Fruit fly (Drosophila melanogaster) whole organism, embryonic: ENCODE results near the gene apolpp.
A peak's percentile ranks its signal among the peaks of the same experiment; 100 is the strongest.

ENCODE experiments used
- CG10209 ChIP-seq: fragments of 200-800 bp; sonication (Bioruptor generic); optimal IDR thresholded peaks from 3 replicates; lab custom pipeline; 2017; ENCODE audit warnings: missing biosample characterization, mild to moderate bottlenecking, missing genetic modification characterization, missing genetic modification reagents
- CG1024 ChIP-seq: fragments of 200-800 bp; sonication (Bioruptor generic); IDR thresholded peaks from 2 replicates; pipeline ENCODE4 v1.3.6; 2022; ENCODE audit warnings: missing biosample characterization, missing genetic modification characterization
- CG10274 ChIP-seq: fragments of 200-800 bp; sonication (Bioruptor generic); optimal IDR thresholded peaks from 3 replicates; lab custom pipeline; 2017; ENCODE audit warnings: missing biosample characterization, mild to moderate bottlenecking, missing genetic modification characterization
- CG12071 ChIP-seq: fragments of 200-800 bp; sonication (Bioruptor generic); optimal IDR thresholded peaks from 3 replicates; lab custom pipeline; 2018; ENCODE audit warnings: missing biosample characterization, mild to moderate bottlenecking, missing genetic modification characterization
- CG12299 ChIP-seq: fragments of 200-800 bp; sonication (Bioruptor generic); optimal IDR thresholded peaks from 2 replicates; lab custom pipeline; 2018; ENCODE audit warnings: missing biosample characterization, mild to moderate bottlenecking, missing genetic modification characterization
- CG12942 ChIP-seq: fragments of 200-800 bp; sonication (Bioruptor generic); optimal IDR thresholded peaks from 3 replicates; lab custom pipeline; 2016; ENCODE audit warnings: missing biosample characterization, missing genetic modification characterization
- CG15696 ChIP-seq: fragments of 200-800 bp; sonication (Bioruptor generic); optimal IDR thresholded peaks from 2 replicates; lab custom pipeline; 2019; ENCODE audit warnings: missing biosample characterization, mild to moderate bottlenecking, missing genetic modification characterization, moderate library complexity
- CG16813 ChIP-seq: fragments of 200-800 bp; sonication (Bioruptor generic); IDR thresholded peaks from 3 replicates; pipeline ENCODE4 v1.3.6; 2022; ENCODE audit warnings: missing biosample characterization, missing genetic modification characterization; ENCODE audit not compliant: partially characterized antibody
- CG17385 ChIP-seq: fragments of 200-800 bp; sonication (Bioruptor generic); optimal IDR thresholded peaks from 3 replicates; lab custom pipeline; 2018; ENCODE audit warnings: missing biosample characterization, mild to moderate bottlenecking, missing genetic modification characterization
- CG17612 ChIP-seq: fragments of 200-800 bp; sonication (Bioruptor generic); IDR thresholded peaks from 2 replicates; pipeline ENCODE4 v1.3.6; 2022; ENCODE audit warnings: missing biosample characterization, missing genetic modification characterization
- CG1792 ChIP-seq: fragments of 200-800 bp; sonication (Bioruptor generic); optimal IDR thresholded peaks from 2 replicates; lab custom pipeline; 2016; ENCODE audit warnings: missing biosample characterization, missing genetic modification characterization
- CG30020 ChIP-seq: fragments of 200-800 bp; optimal IDR thresholded peaks from 2 replicates; lab custom pipeline; 2019; ENCODE audit warnings: missing biosample characterization, mild to moderate bottlenecking, missing genetic modification characterization, moderate library complexity
- CG30403 ChIP-seq: fragments of 200-800 bp; sonication (Bioruptor generic); optimal IDR thresholded peaks from 3 replicates; lab custom pipeline; 2016; ENCODE audit warnings: missing biosample characterization, missing genetic modification characterization
- CG31365 ChIP-seq: fragments of 200-800 bp; sonication (Bioruptor generic); optimal IDR thresholded peaks from 2 replicates; lab custom pipeline; 2018; ENCODE audit warnings: missing biosample characterization, mild to moderate bottlenecking, missing genetic modification characterization
- CG32772 ChIP-seq: fragments of 200-800 bp; sonication (Bioruptor generic); IDR thresholded peaks from 2 replicates; pipeline ENCODE4 v1.3.6; 2022; ENCODE audit warnings: missing biosample characterization, missing genetic modification characterization
- CG42726 ChIP-seq: fragments of 200-800 bp; sonication (Bioruptor generic); IDR thresholded peaks from 2 replicates; pipeline ENCODE4 v1.3.6; 2022; ENCODE audit warnings: missing biosample characterization, missing genetic modification characterization; ENCODE audit not compliant: partially characterized antibody
- CG4360 ChIP-seq: fragments of 200-800 bp; sonication (Bioruptor generic); IDR thresholded peaks from 2 replicates; pipeline ENCODE4 v1.3.6; 2022; ENCODE audit warnings: missing biosample characterization, missing genetic modification characterization
- CG6765 ChIP-seq: fragments of 200-800 bp; sonication (Bioruptor generic); optimal IDR thresholded peaks from 3 replicates; lab custom pipeline; 2017; ENCODE audit warnings: missing biosample characterization, mild to moderate bottlenecking, missing genetic modification characterization
- CG7987 ChIP-seq: fragments of 200-800 bp; sonication (Bioruptor generic); optimal IDR thresholded peaks from 2 replicates; lab custom pipeline; 2018; ENCODE audit warnings: missing biosample characterization, mild to moderate bottlenecking, missing genetic modification characterization, moderate library complexity
- CG8478 ChIP-seq: fragments of >200 bp; optimal IDR thresholded peaks from 2 replicates; lab custom pipeline; 2018
- CG9609 ChIP-seq: fragments of 200-800 bp; sonication (Bioruptor generic); optimal IDR thresholded peaks from 3 replicates; lab custom pipeline; 2016; ENCODE audit warnings: missing biosample characterization, missing genetic modification characterization
- CHES-1-like ChIP-seq: fragments of 200-800 bp; sonication (Bioruptor generic); optimal IDR thresholded peaks from 2 replicates; lab custom pipeline; 2016; ENCODE audit warnings: missing biosample characterization, missing genetic modification characterization
- D ChIP-seq, 2 experiments: fragments of 200-800 bp in 1 of 2; fragments of >200 bp in 1 of 2; sonication (Bioruptor generic) in 1 of 2; optimal IDR thresholded peaks; 2 replicates in 1 of 2; 3 replicates in 1 of 2; lab custom pipeline; 2017; ENCODE audit warnings: mild to moderate bottlenecking in 1 of 2, missing biosample characterization in 1 of 2, missing genetic modification characterization in 1 of 2, missing genetic modification reagents in 1 of 2
- Dfd ChIP-seq, 2 experiments: fragments of >200 bp; optimal IDR thresholded peaks; 2 replicates each; lab custom pipeline; 2017; ENCODE audit warnings: missing biosample characterization in 2 of 2, missing genetic modification characterization in 2 of 2
- Hr39 ChIP-seq: fragments of >200 bp; optimal IDR thresholded peaks from 2 replicates; lab custom pipeline; 2017
- Lpt ChIP-seq: fragments of >200 bp; optimal IDR thresholded peaks from 2 replicates; lab custom pipeline; 2018; ENCODE audit warnings: missing biosample characterization, missing genetic modification characterization
- PHDP ChIP-seq: fragments of 200-800 bp; sonication (Bioruptor generic); optimal IDR thresholded peaks from 3 replicates; lab custom pipeline; 2018; ENCODE audit warnings: missing biosample characterization, mild to moderate bottlenecking, missing genetic modification characterization, moderate library complexity
- Rfx ChIP-seq: fragments of 200-800 bp; sonication (Bioruptor generic); IDR thresholded peaks from 2 replicates; pipeline ENCODE4 v1.3.6; 2022; ENCODE audit warnings: missing biosample characterization, missing genetic modification characterization
- Sox100B ChIP-seq: fragments of 200-800 bp; sonication (Bioruptor generic); optimal IDR thresholded peaks from 3 replicates; lab custom pipeline; 2018; ENCODE audit warnings: missing biosample characterization, mild to moderate bottlenecking, missing genetic modification characterization
- Stat92E ChIP-seq, 3 experiments: fragments of >200 bp in 2 of 3; fragments of 200-800 bp in 1 of 3; sonication (Bioruptor generic) in 1 of 3; optimal IDR thresholded peaks; 2 replicates each; lab custom pipeline; 2017 to 2019; ENCODE audit warnings: missing biosample characterization in 3 of 3, missing genetic modification characterization in 3 of 3, mild to moderate bottlenecking in 1 of 3, moderate library complexity in 1 of 3
- TFAM ChIP-seq: fragments of 200-800 bp; sonication (Bioruptor generic); optimal IDR thresholded peaks from 2 replicates; lab custom pipeline; 2017; ENCODE audit warnings: missing biosample characterization, missing genetic modification characterization, inconsistent platforms
- ac ChIP-seq: fragments of 200-800 bp; sonication (Bioruptor generic); optimal IDR thresholded peaks from 3 replicates; lab custom pipeline; 2017; ENCODE audit warnings: missing biosample characterization, mild to moderate bottlenecking, missing genetic modification characterization
- bowl ChIP-seq: fragments of 200-800 bp; sonication (Bioruptor generic); IDR thresholded peaks from 2 replicates; pipeline ENCODE4 v1.3.6; 2022; ENCODE audit warnings: missing biosample characterization, missing genetic modification characterization
- chif ChIP-seq, 2 experiments: fragments of 200-800 bp; sonication (Bioruptor generic); optimal IDR thresholded peaks; 3 replicates each; lab custom pipeline; 2016; ENCODE audit warnings: missing biosample characterization in 2 of 2, missing genetic modification characterization in 2 of 2
- danr ChIP-seq: fragments of 200-800 bp; sonication (Bioruptor generic); IDR thresholded peaks from 2 replicates; pipeline ENCODE4 v1.3.6; 2022; ENCODE audit warnings: missing biosample characterization, missing genetic modification characterization
- ems ChIP-seq: fragments of 200-800 bp; sonication (Bioruptor generic); optimal IDR thresholded peaks from 3 replicates; lab custom pipeline; 2016; ENCODE audit warnings: missing biosample characterization, missing genetic modification characterization
- en ChIP-seq: fragments of 200-800 bp; sonication (Bioruptor generic); optimal IDR thresholded peaks from 2 replicates; lab custom pipeline; 2016; ENCODE audit warnings: missing biosample characterization, missing genetic modification characterization
- fd96Cb ChIP-seq: fragments of 200-800 bp; sonication (Bioruptor generic); optimal IDR thresholded peaks from 2 replicates; lab custom pipeline; 2018; ENCODE audit warnings: missing biosample characterization, mild to moderate bottlenecking, missing genetic modification characterization, moderate library complexity
- gcm ChIP-seq: fragments of 200-800 bp; sonication (Bioruptor generic); optimal IDR thresholded peaks from 2 replicates; lab custom pipeline; 2019; ENCODE audit warnings: missing biosample characterization, mild to moderate bottlenecking, missing genetic modification characterization, moderate library complexity
- hb ChIP-seq: fragments of 200-800 bp; sonication (Bioruptor generic); IDR thresholded peaks from 3 replicates; pipeline ENCODE4 v1.3.6; 2022; ENCODE audit warnings: missing biosample characterization, missing genetic modification characterization; ENCODE audit not compliant: partially characterized antibody
- hkb ChIP-seq, 2 experiments: fragments of 200-800 bp in 1 of 2; fragments of >200 bp in 1 of 2; sonication (Bioruptor generic) in 1 of 2; IDR thresholded peaks in 1 of 2; optimal IDR thresholded peaks in 1 of 2; 2 replicates each; pipeline versions ENCODE4 v1.3.6 to Lab custom; 2017 to 2022; ENCODE audit warnings: missing biosample characterization in 1 of 2, missing genetic modification characterization in 1 of 2
- lov ChIP-seq, 2 experiments: fragments of 200-800 bp in 1 of 2; fragments of >200 bp in 1 of 2; sonication (Bioruptor generic) in 1 of 2; IDR thresholded peaks in 1 of 2; optimal IDR thresholded peaks in 1 of 2; 2 replicates in 1 of 2; 3 replicates in 1 of 2; pipeline versions ENCODE4 v1.3.6 to Lab custom; 2017 to 2022; ENCODE audit warnings: missing biosample characterization in 1 of 2, missing genetic modification characterization in 1 of 2
- oc ChIP-seq: fragments of 200-800 bp; sonication (Bioruptor generic); optimal IDR thresholded peaks from 2 replicates; lab custom pipeline; 2018; ENCODE audit warnings: missing biosample characterization, mild to moderate bottlenecking, missing genetic modification characterization, moderate library complexity
- odd ChIP-seq: fragments of 200-800 bp; sonication (Bioruptor generic); optimal IDR thresholded peaks from 2 replicates; lab custom pipeline; 2017; ENCODE audit warnings: missing biosample characterization, mild to moderate bottlenecking, missing genetic modification characterization
- pita ChIP-seq: fragments of 200-800 bp; sonication (Bioruptor generic); optimal IDR thresholded peaks from 2 replicates; lab custom pipeline; 2017; ENCODE audit warnings: missing biosample characterization, mild to moderate bottlenecking, missing genetic modification characterization
- pzg ChIP-seq: fragments of 200-800 bp; sonication (Bioruptor generic); optimal IDR thresholded peaks from 3 replicates; lab custom pipeline; 2018; ENCODE audit warnings: missing biosample characterization, mild to moderate bottlenecking, missing genetic modification characterization, moderate library complexity
- tap ChIP-seq: fragments of 200-800 bp; optimal IDR thresholded peaks from 3 replicates; lab custom pipeline; 2019; ENCODE audit warnings: missing biosample characterization, mild to moderate bottlenecking, missing genetic modification characterization, moderate library complexity
- trem ChIP-seq: fragments of 200-800 bp; optimal IDR thresholded peaks from 3 replicates; lab custom pipeline; 2019; ENCODE audit warnings: missing biosample characterization, mild to moderate bottlenecking, missing genetic modification characterization, moderate library complexity
- tx ChIP-seq: fragments of 200-800 bp; sonication (Bioruptor generic); optimal IDR thresholded peaks from 2 replicates; lab custom pipeline; 2016; ENCODE audit warnings: missing biosample characterization, missing genetic modification characterization
- unc-4 ChIP-seq: fragments of 200-800 bp; sonication (Bioruptor generic); IDR thresholded peaks from 2 replicates; pipeline ENCODE4 v1.3.6; 2022; ENCODE audit warnings: missing biosample characterization, missing genetic modification characterization; ENCODE audit not compliant: partially characterized antibody

Gene apolpp

DNA sequence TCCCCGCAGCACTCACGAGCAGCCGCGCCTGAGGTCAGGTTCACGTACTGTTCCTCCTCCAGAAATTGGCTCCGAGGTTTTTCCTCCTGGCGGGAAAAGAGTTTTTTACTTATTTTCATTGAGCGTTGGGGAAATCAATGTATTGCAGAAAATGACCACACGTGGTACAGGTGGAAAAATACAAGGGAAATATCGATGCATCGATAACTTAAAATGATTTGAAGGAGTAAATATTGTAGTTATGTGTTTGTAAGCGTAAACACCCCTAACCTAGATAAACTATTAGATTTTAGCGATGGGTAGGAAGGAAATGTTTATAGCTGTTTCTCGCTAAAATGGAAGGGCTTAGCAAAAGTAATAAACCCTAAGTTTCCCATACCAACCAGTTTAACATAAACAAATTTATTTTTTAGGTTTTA, 30.1 kb upstream of the apolpp start (continued):
- no peak for TF ChIP-seq CG9609 (GFP tag; lab: Kevin White, UChicago)
- no peak; the same call in 1 of the 2 replicates for TF ChIP-seq Rfx (GFP tag; lab: Robert Waterston, UW)
- TF ChIP-seq tx, result no peak
- no peak for TF ChIP-seq oc (tag; lab: Kevin White, UChicago)
- no peak for TF ChIP-seq pita (GFP tag; lab: Kevin White, UChicago)
- no peak for TF ChIP-seq Stat92E (GFP tag; optimal IDR thresholded peaks at IDR 0.05; lab: Kevin White, UChicago)
- no peak for TF ChIP-seq CG10274 (GFP tag; lab: Kevin White, UChicago)
- TF ChIP-seq tap (tag; lab: Kevin White, UChicago), result no peak
- peak; percentile 21 for TF ChIP-seq CG30403
- TF ChIP-seq trem (tag; lab: Kevin White, UChicago), result no peak
- no peak for TF ChIP-seq odd (GFP tag; lab: Kevin White, UChicago)
- peak; percentile 24 for TF ChIP-seq fd96Cb
- no peak for TF ChIP-seq CG1792 (GFP tag; lab: Kevin White, UChicago)
- peak; percentile 5 for TF ChIP-seq CG15696 (tag; lab: Kevin White, UChicago)
- TF ChIP-seq Dfd (GFP tag; optimal IDR thresholded peaks at IDR 0.05; lab: Kevin White, UChicago), result no peak
- TF ChIP-seq lov (optimal IDR thresholded peaks at IDR 0.05; lab: Kevin White, UChicago), result no peak
- no peak for TF ChIP-seq lov (GFP tag; IDR thresholded peaks at IDR 0.05; lab: Robert Waterston, UW)
- no peak for TF ChIP-seq Hr39 (lab: Kevin White, UChicago)
- TF ChIP-seq bowl (GFP tag; lab: Robert Waterston, UW), result no peak
- TF ChIP-seq Sox100B, result no peak
- no peak for TF ChIP-seq en (GFP tag; lab: Kevin White, UChicago)
- TF ChIP-seq hb, result no peak
- TF ChIP-seq CG12071 (GFP tag; lab: Kevin White, UChicago), result no peak
- no peak for TF ChIP-seq CG7987
- TF ChIP-seq CG16813 (GFP tag; lab: Robert Waterston, UW), result peak; percentile 68
- TF ChIP-seq CG1024 (GFP tag; lab: Robert Waterston, UW), result peak; percentile 94
- peak; percentile 51 for TF ChIP-seq pzg (GFP tag; lab: Kevin White, UChicago)
- TF ChIP-seq chif (GFP tag; optimal IDR thresholded peaks at IDR 0.05; lab: Kevin White, UChicago), result peak in 1 of 2 experiments; percentile 41
- TF ChIP-seq TFAM, result no peak
- peak; percentile 65 for TF ChIP-seq unc-4 (GFP tag; lab: Robert Waterston, UW)
- TF ChIP-seq ems (GFP tag; lab: Kevin White, UChicago), result no peak
- no peak for TF ChIP-seq Lpt (GFP tag; lab: Kevin White, UChicago)
- TF ChIP-seq gcm (GFP tag; lab: Kevin White, UChicago), result no peak
- TF ChIP-seq CG4360 (GFP tag; lab: Robert Waterston, UW), result no peak
- no peak for TF ChIP-seq hkb (optimal IDR thresholded peaks at IDR 0.05; lab: Kevin White, UChicago)
- TF ChIP-seq hkb (GFP tag; IDR thresholded peaks at IDR 0.05; lab: Robert Waterston, UW), result no peak
- TF ChIP-seq CG31365, result no peak
- TF ChIP-seq CG42726, result no peak
- no peak for TF ChIP-seq CG10209 (GFP tag; lab: Kevin White, UChicago)
- no peak for TF ChIP-seq danr (GFP tag; lab: Robert Waterston, UW)
- no peak for TF ChIP-seq CG6765 (GFP tag; lab: Kevin White, UChicago)
- no peak for TF ChIP-seq D (optimal IDR thresholded peaks at IDR 0.05; lab: Kevin White, UChicago)
- TF ChIP-seq D (GFP tag; optimal IDR thresholded peaks at IDR 0.05; lab: Kevin White, UChicago), result no peak
- TF ChIP-seq ac (GFP tag; lab: Kevin White, UChicago), result no peak
- TF ChIP-seq CG17385 (GFP tag; lab: Kevin White, UChicago), result no peak
- no peak for TF ChIP-seq CG17612
- TF ChIP-seq PHDP (tag; lab: Kevin White, UChicago), result no peak
- TF ChIP-seq CHES-1-like (GFP tag; lab: Kevin White, UChicago), result no peak
- TF ChIP-seq CG12942 (GFP tag; lab: Kevin White, UChicago), result no peak
- TF ChIP-seq CG30020 (tag; lab: Kevin White, UChicago), result peak; percentile 97
- TF ChIP-seq CG32772 (GFP tag; lab: Robert Waterston, UW), result no peak
- no peak for TF ChIP-seq CG12299 (tag; lab: Kevin White, UChicago)
- TF ChIP-seq CG8478 (lab: Kevin White, UChicago), result no peak
